Worm (Caenorhabditis elegans) whole organism, L4 larva: ENCODE data around the gene gpa-12.

Experiments used
- D1046.2 ChIP-seq: fragments of 200-800 bp; sonication (Bioruptor generic); IDR thresholded peaks from 2 replicates; pipeline ENCODE4 v1.3.6; 2022; ENCODE audit warnings: missing genetic modification characterization, missing compliant biosample characterization
- T20F7.1 ChIP-seq: fragments of 200-800 bp; sonication (Bioruptor generic); optimal IDR thresholded peaks from 2 replicates; lab custom pipeline; 2018; ENCODE audit warnings: mild to moderate bottlenecking, missing genetic modification characterization, missing compliant biosample characterization
- aha-1 ChIP-seq: fragments of 150-350 bp; peaks from one replicate; lab custom pipeline; 2014; ENCODE audit warnings: missing biosample characterization, missing genetic modification characterization
- ceh-32 ChIP-seq: sonication (generic microtip); optimal IDR thresholded peaks from 2 replicates; lab custom pipeline; 2016; ENCODE audit warnings: mild to moderate bottlenecking, missing genetic modification characterization, missing compliant biosample characterization; ENCODE audit not compliant: poor library complexity
- dpl-1 ChIP-seq: fragments of 150-350 bp; optimal IDR thresholded peaks from 2 replicates; lab custom pipeline; 2014; ENCODE audit warnings: missing biosample characterization, missing genetic modification reagents, missing genetic modification characterization
- duxl-1 ChIP-seq: sonication (generic microtip); optimal IDR thresholded peaks from 2 replicates; lab custom pipeline; 2016; ENCODE audit warnings: mild to moderate bottlenecking, missing genetic modification characterization, moderate library complexity, missing compliant biosample characterization; ENCODE audit not compliant: poor library complexity
- dve-1 ChIP-seq: sonication (generic microtip); optimal IDR thresholded peaks from 2 replicates; lab custom pipeline; 2017; ENCODE audit warnings: antibody characterized with exemption, mild to moderate bottlenecking, missing genetic modification characterization, missing compliant biosample characterization; ENCODE audit not compliant: insufficient read depth
- egl-43 ChIP-seq: fragments of 200-800 bp; sonication (Bioruptor generic); IDR thresholded peaks from 2 replicates; pipeline ENCODE4 v1.3.6; 2022; ENCODE audit warnings: missing genetic modification reagents, missing genetic modification characterization, missing compliant biosample characterization
- hlh-11 ChIP-seq: fragments of 200-800 bp; sonication (Bioruptor generic); optimal IDR thresholded peaks from 2 replicates; lab custom pipeline; 2018; ENCODE audit warnings: mild to moderate bottlenecking, missing genetic modification characterization, missing compliant biosample characterization
- hlh-30 ChIP-seq: sonication (generic microtip); optimal IDR thresholded peaks from 2 replicates; lab custom pipeline; 2017; ENCODE audit warnings: antibody characterized with exemption, mild to moderate bottlenecking, missing genetic modification characterization, missing compliant biosample characterization; ENCODE audit not compliant: insufficient read depth
- lir-3 ChIP-seq: sonication (generic microtip); optimal IDR thresholded peaks from 2 replicates; lab custom pipeline; 2016; ENCODE audit warnings: mild to moderate bottlenecking, missing genetic modification characterization, missing compliant biosample characterization
- lsy-2 ChIP-seq, 2 experiments: fragments of 150-350 bp in 1 of 2; sonication (generic microtip) in 1 of 2; optimal IDR thresholded peaks; 2 replicates each; lab custom pipeline; 2014 to 2017; ENCODE audit warnings: missing biosample characterization in 2 of 2, missing genetic modification characterization in 2 of 2
- mes-2 ChIP-seq: sonication (generic microtip); optimal IDR thresholded peaks from 2 replicates; lab custom pipeline; 2016; ENCODE audit warnings: missing genotype, mild to moderate bottlenecking, missing genetic modification characterization, missing compliant biosample characterization; ENCODE audit not compliant: poor library complexity, severe bottlenecking
- mxl-3 ChIP-seq: fragments of 200-800 bp; sonication (Bioruptor generic); optimal IDR thresholded peaks from 2 replicates; lab custom pipeline; 2018; ENCODE audit warnings: mild to moderate bottlenecking, missing genetic modification characterization, missing compliant biosample characterization
- nhr-28 ChIP-seq: fragments of 150-350 bp; optimal IDR thresholded peaks from 2 replicates; lab custom pipeline; 2014; ENCODE audit warnings: missing biosample characterization, missing genetic modification characterization
- php-3 ChIP-seq: fragments of 200-800 bp; sonication (Bioruptor generic); IDR thresholded peaks from 2 replicates; pipeline ENCODE4 v1.3.6; 2022; ENCODE audit warnings: missing genetic modification reagents, missing genetic modification characterization, missing compliant biosample characterization
- zip-11 ChIP-seq: fragments of 200-800 bp; sonication (Bioruptor generic); IDR thresholded peaks from 2 replicates; pipeline ENCODE4 v1.3.6; 2022; ENCODE audit warnings: missing genetic modification characterization, missing compliant biosample characterization

Gene gpa-12

DNA sequence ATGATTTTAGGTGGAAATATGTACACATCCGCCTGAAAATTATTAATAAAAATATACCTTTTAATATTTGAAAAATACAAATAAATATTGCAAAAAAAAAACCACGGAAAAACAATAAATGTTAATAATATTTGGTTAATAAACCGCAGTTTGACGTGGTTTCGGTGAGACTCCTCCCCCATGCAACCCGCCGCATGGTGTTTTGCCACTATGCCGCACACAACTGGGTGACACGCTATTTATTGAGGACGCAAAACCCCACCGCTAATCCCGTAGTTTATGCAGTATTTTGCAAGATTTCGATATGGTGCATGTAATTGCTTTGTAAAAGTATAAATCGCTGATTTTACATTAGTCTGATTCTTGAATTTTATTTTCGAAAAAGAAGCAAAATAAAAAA lies 53.2 kb downstream of the gpa-12 start, which contains the start of gene gly-13:
gly-13 (minus strand) TSS at position 32 of the 400 bp plus-strand sequence.
- TF ChIP-seq hlh-11 = peak; percentile 18
- TF ChIP-seq duxl-1 (tag; lab: Kevin White, UChicago) = no peak
- TF ChIP-seq dve-1 = peak; percentile 9
- peak in 1 of 2 experiments; percentile 30 for TF ChIP-seq lsy-2 (tag; optimal IDR thresholded peaks at IDR 0.05; lab: Kevin White, UChicago)
- no peak for TF ChIP-seq T20F7.1
- TF ChIP-seq php-3 = 0 out of 2 replicates have a peak, but pooled peaks have one; percentile 6
- peak; percentile 84 for TF ChIP-seq mes-2 (tag; lab: Kevin White, UChicago)
- peak; percentile 5 for TF ChIP-seq hlh-30
- TF ChIP-seq ceh-32 (tag; lab: Kevin White, UChicago) = no peak
- no peak for TF ChIP-seq egl-43 (GFP tag; lab: Robert Waterston, UW)
- TF ChIP-seq dpl-1 (GFP tag; lab: Kevin White, UChicago) = peak; percentile 6
- TF ChIP-seq zip-11 (GFP tag; lab: Robert Waterston, UW) = no peak
- TF ChIP-seq aha-1 (tag; lab: Kevin White, UChicago) = peak; percentile 77

DNA sequence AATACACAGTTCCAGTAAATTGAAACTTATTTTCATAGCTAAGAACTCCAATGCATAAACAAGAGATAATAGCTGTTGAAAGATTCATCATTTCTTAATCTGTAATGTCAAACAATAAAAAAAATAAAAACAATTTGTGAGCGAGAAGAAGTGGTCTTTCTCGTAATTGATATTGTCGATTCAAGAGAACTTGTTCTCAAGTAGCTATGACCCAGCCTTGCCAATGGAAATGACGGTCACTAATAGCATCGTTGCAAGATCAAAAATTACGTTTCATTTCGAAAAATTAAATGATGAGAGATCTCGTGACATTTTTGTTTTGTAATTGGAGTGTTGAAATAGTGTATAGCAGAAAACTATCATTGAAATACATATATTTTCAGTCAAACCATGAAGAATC lies 54.5 kb downstream of the gpa-12 start, which contains the start of gene B0416.7:
B0416.7 (minus strand) TSS at position 101 of the 400 bp plus-strand sequence.
- TF ChIP-seq nhr-28 (no peak), D1046.2 (GFP tag; lab: Robert Waterston, UW) (no peak), hlh-30 (peak; percentile 13), lir-3 (no peak), mxl-3 (GFP tag; lab: Kevin White, UChicago) (no peak)
